Worm (Caenorhabditis elegans): ENCODE results near the gene Y70C5A.3.

Gene Y70C5A.3

ce11 chrV:16606313-16606712, 14.4 kb downstream of the Y70C5A.3 start, which contains the start of gene Y32B12C.1:
Gene Y32B12C.1, plus strand, starts transcription at chrV:16606613.
- TF ChIP-seq ama-1 (optimal IDR thresholded peaks at IDR 0.05), result no peak
- no peak for TF ChIP-seq snpc-4 (tag; optimal IDR thresholded peaks at IDR 0.05)
- TF ChIP-seq nhr-237 (tag; optimal IDR thresholded peaks at IDR 0.05), result no peak
- TF ChIP-seq mbf-1 (tag; optimal IDR thresholded peaks at IDR 0.05), result no peak
- TF ChIP-seq skn-1 (tag; optimal IDR thresholded peaks at IDR 0.05), result no peak
- TF ChIP-seq nhr-11 (tag; optimal IDR thresholded peaks at IDR 0.05), result no peak
- no peak for TF ChIP-seq egl-27 (tag; optimal IDR thresholded peaks at IDR 0.05)
- no peak for TF ChIP-seq ceh-16 (tag; optimal IDR thresholded peaks at IDR 0.05)
- no peak for TF ChIP-seq elt-3 (tag; optimal IDR thresholded peaks at IDR 0.05)
- no peak for TF ChIP-seq elt-1 (tag; optimal IDR thresholded peaks at IDR 0.05)
- no peak for TF ChIP-seq nhr-21 (tag; optimal IDR thresholded peaks at IDR 0.05)
- TF ChIP-seq ZK546.5 (tag; optimal IDR thresholded peaks at IDR 0.05), result no peak

- peak; percentile 74 for TF ChIP-seq fos-1 (tag; optimal IDR thresholded peaks at IDR 0.05)
- TF ChIP-seq ztf-1 (GFP tag; conservative IDR thresholded peaks at IDR 0.05), result no peak
Measured at ce11 chrV:16605463-16605862, 15.3 kb downstream of the Y70C5A.3 start.

ce11 chrV:16604301-16604700, 16.4 kb downstream of the Y70C5A.3 start:
- TF ChIP-seq mbf-1 (tag; optimal IDR thresholded peaks at IDR 0.05) (no peak), fos-1 (tag; optimal IDR thresholded peaks at IDR 0.05) (peak; percentile 18), sma-3 (GFP tag; optimal IDR thresholded peaks at IDR 0.05) (no peak)

ce11 chrV:16603102-16603501, 17.6 kb downstream of the Y70C5A.3 start, which contains the start of gene T03E6.8:
Gene T03E6.8, minus strand, starts transcription at chrV:16603202.
- no peak for TF ChIP-seq elt-3 (tag; optimal IDR thresholded peaks at IDR 0.05)
- no peak for TF ChIP-seq ceh-82 (tag; optimal IDR thresholded peaks at IDR 0.05)
- no peak for TF ChIP-seq lsy-2 (tag; optimal IDR thresholded peaks at IDR 0.05)
- no peak for TF ChIP-seq sem-4 (tag; optimal IDR thresholded peaks at IDR 0.05)
- no peak for TF ChIP-seq skn-1 (tag; optimal IDR thresholded peaks at IDR 0.05)
- TF ChIP-seq Y55F3AM.14 (GFP tag; optimal IDR thresholded peaks at IDR 0.05), result no peak
- no peak for TF ChIP-seq ztf-11 (tag; optimal IDR thresholded peaks at IDR 0.05)
- no peak for TF ChIP-seq lin-11 (tag; optimal IDR thresholded peaks at IDR 0.05)
- no peak for TF ChIP-seq unc-55 (GFP tag; optimal IDR thresholded peaks at IDR 0.05)
- no peak for TF ChIP-seq dmd-4 (tag; optimal IDR thresholded peaks at IDR 0.05)
- no peak for TF ChIP-seq ztf-1 (GFP tag; conservative IDR thresholded peaks at IDR 0.05)
- no peak for TF ChIP-seq lin-13 (GFP tag; optimal IDR thresholded peaks at IDR 0.05)

ce11 chrV:16600623-16601022, 20.1 kb downstream of the Y70C5A.3 start, which contains the start of gene T03E6.9:
Gene T03E6.9, minus strand, starts transcription at chrV:16600723.
- no peak for TF ChIP-seq zag-1 (tag; optimal IDR thresholded peaks at IDR 0.05)
- TF ChIP-seq peb-1 (tag; optimal IDR thresholded peaks at IDR 0.05), result no peak
- TF ChIP-seq nhr-77 (tag; optimal IDR thresholded peaks at IDR 0.05), result no peak
- no peak for TF ChIP-seq crh-2 (tag; optimal IDR thresholded peaks at IDR 0.05)
- TF ChIP-seq nhr-129 (tag; optimal IDR thresholded peaks at IDR 0.05), result no peak
- no peak for TF ChIP-seq lin-13 (GFP tag; optimal IDR thresholded peaks at IDR 0.05)
- TF ChIP-seq ztf-4 (tag; optimal IDR thresholded peaks at IDR 0.05), result no peak
- TF ChIP-seq lin-11 (tag; optimal IDR thresholded peaks at IDR 0.05), result no peak
- no peak for TF ChIP-seq Y55F3AM.14 (GFP tag; optimal IDR thresholded peaks at IDR 0.05)
- TF ChIP-seq nhr-6 (tag; optimal IDR thresholded peaks at IDR 0.05), result no peak
- no peak for TF ChIP-seq unc-62 (GFP tag; optimal IDR thresholded peaks at IDR 0.05)

DNA sequence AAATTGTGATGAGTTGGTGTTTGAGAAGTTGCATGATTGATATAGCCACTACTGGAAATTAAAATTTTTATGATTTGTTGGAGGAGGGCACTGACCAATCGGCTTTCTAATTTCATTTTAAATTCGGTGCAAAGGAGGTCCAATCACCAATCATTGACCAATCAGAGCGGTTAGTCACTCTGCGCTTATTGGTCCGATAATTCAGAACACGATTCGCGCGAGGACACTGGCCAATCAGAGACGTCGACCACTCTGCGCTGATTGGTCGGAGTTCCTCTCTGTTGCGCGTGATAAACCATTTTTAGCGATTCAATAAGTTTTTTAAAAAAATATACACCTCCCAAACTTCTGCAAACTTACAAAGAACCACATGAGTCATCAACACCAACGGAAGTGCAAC, 20.9 kb downstream of the Y70C5A.3 start:
- TF ChIP-seq unc-55 (GFP tag; optimal IDR thresholded peaks at IDR 0.05) (no peak), nhr-12 (tag; optimal IDR thresholded peaks at IDR 0.05) (no peak), nhr-11 (tag; optimal IDR thresholded peaks at IDR 0.05) (no peak), peb-1 (tag; optimal IDR thresholded peaks at IDR 0.05) (no peak), nhr-77 (tag; optimal IDR thresholded peaks at IDR 0.05) (no peak), lin-11 (tag; optimal IDR thresholded peaks at IDR 0.05) (no peak), C34F6.9 (tag; optimal IDR thresholded peaks at IDR 0.05) (no peak), mbf-1 (tag; optimal IDR thresholded peaks at IDR 0.05) (no peak), gmeb-1 (tag; optimal IDR thresholded peaks at IDR 0.05) (no peak), crh-2 (tag; optimal IDR thresholded peaks at IDR 0.05) (no peak), Y55F3AM.14 (GFP tag; optimal IDR thresholded peaks at IDR 0.05) (no peak), R02D3.7 (tag; optimal IDR thresholded peaks at IDR 0.05) (no peak), sem-4 (tag; optimal IDR thresholded peaks at IDR 0.05) (no peak), skn-1 (tag; optimal IDR thresholded peaks at IDR 0.05) (no peak), sma-9 (GFP tag; optimal IDR thresholded peaks at IDR 0.05) (no peak), sma-9 (tag; optimal IDR thresholded peaks at IDR 0.05) (no peak), dmd-4 (tag; optimal IDR thresholded peaks at IDR 0.05) (no peak)
